Comparison of ENCODE assay signal across 1 worm cellular context in genomic region chrX:16145244-16145643, ce11.
A peak's percentile ranks its signal among the peaks of the same experiment; 100 is the strongest.
TF ChIP-seq lines count a peak whose summit lies in the region.

No protein-coding gene starts in this region.

TF ChIP-seq in whole organism, L1 larva, 84 proteins besides CTCF, POLR2A, EP300 and RAD21 (continued from another document):
- no peak for TF ChIP-seq nhr-85 (tag; lab: Kevin White, UChicago)
- no peak for TF ChIP-seq ceh-63 (GFP tag; optimal IDR thresholded peaks at IDR 0.05; lab: Kevin White, UChicago)
- no peak for TF ChIP-seq irx-1 (tag; optimal IDR thresholded peaks at IDR 0.05; lab: Kevin White, UChicago)
- TF ChIP-seq efl-1 (optimal IDR thresholded peaks at IDR 0.05; lab: Kevin White, UChicago) = no peak
- no peak for TF ChIP-seq efl-1 (GFP tag; optimal IDR thresholded peaks at IDR 0.05 in 1 of 2; lab: Kevin White, UChicago)
- no peak for TF ChIP-seq nhr-47 (tag; optimal IDR thresholded peaks at IDR 0.05; lab: Kevin White, UChicago)
- TF ChIP-seq lin-15B (tag; optimal IDR thresholded peaks at IDR 0.05; lab: Kevin White, UChicago) = no peak
- TF ChIP-seq ceh-82 (tag; optimal IDR thresholded peaks at IDR 0.05; lab: Kevin White, UChicago) = peak in 1 of 3 experiments; percentile 2
- no peak for TF ChIP-seq ztf-4 (tag; optimal IDR thresholded peaks at IDR 0.05; lab: Kevin White, UChicago)
- TF ChIP-seq unc-130 (tag; optimal IDR thresholded peaks at IDR 0.05; lab: Kevin White, UChicago) = no peak
- no peak for TF ChIP-seq nhr-84 (tag; optimal IDR thresholded peaks at IDR 0.05; lab: Kevin White, UChicago)
